Fruit fly (Drosophila melanogaster) whole organism, embryonic: Measurements from ENCODE around the gene CG6094.
A peak's percentile ranks its signal among the peaks of the same experiment; 100 is the strongest.

Source experiments
- BEAF-32 ChIP-seq: fragments of 200-800 bp; sonication (Bioruptor generic); optimal IDR thresholded peaks from 3 replicates; lab custom pipeline; 2017; ENCODE audit warnings: missing biosample characterization, missing genetic modification characterization, mild to moderate bottlenecking, moderate library complexity, missing genetic modification reagents
- BtbVII ChIP-seq: fragments of 200-800 bp; sonication (Bioruptor generic); optimal IDR thresholded peaks from 3 replicates; lab custom pipeline; 2017; ENCODE audit warnings: missing biosample characterization, mild to moderate bottlenecking, missing genetic modification characterization
- CG10147 ChIP-seq: fragments of 200-800 bp; sonication (Bioruptor generic); optimal IDR thresholded peaks from 2 replicates; lab custom pipeline; 2019; ENCODE audit warnings: missing biosample characterization, mild to moderate bottlenecking, missing genetic modification characterization, moderate library complexity
- CG10267 ChIP-seq: fragments of 200-800 bp; sonication (Bioruptor generic); optimal IDR thresholded peaks from 2 replicates; lab custom pipeline; 2018; ENCODE audit warnings: missing biosample characterization, mild to moderate bottlenecking, missing genetic modification characterization, moderate library complexity
- CG10979 ChIP-seq: fragments of 200-800 bp; sonication (Bioruptor generic); optimal IDR thresholded peaks from 2 replicates; lab custom pipeline; 2018; ENCODE audit warnings: missing biosample characterization, mild to moderate bottlenecking, missing genetic modification characterization, moderate library complexity
- CG11504 ChIP-seq: fragments of 200-800 bp; sonication (Bioruptor generic); optimal IDR thresholded peaks from 3 replicates; lab custom pipeline; 2019; ENCODE audit warnings: missing biosample characterization, mild to moderate bottlenecking, missing genetic modification characterization, moderate library complexity
- CG14014 ChIP-seq: fragments of 200-800 bp; sonication (Bioruptor generic); IDR thresholded peaks from 2 replicates; pipeline ENCODE4 v1.3.6; 2022; ENCODE audit warnings: missing biosample characterization, missing genetic modification characterization
- CG14965 ChIP-seq: fragments of 200-800 bp; sonication (Bioruptor generic); optimal IDR thresholded peaks from 2 replicates; lab custom pipeline; 2016; ENCODE audit warnings: missing biosample characterization, missing genetic modification characterization, borderline replicate concordance
- CG16815 ChIP-seq: fragments of 200-800 bp; sonication (Bioruptor generic); optimal IDR thresholded peaks from 3 replicates; lab custom pipeline; 2017; ENCODE audit warnings: missing biosample characterization, mild to moderate bottlenecking, missing genetic modification characterization
- CG17568 ChIP-seq: fragments of 200-800 bp; sonication (Bioruptor generic); optimal IDR thresholded peaks from 2 replicates; lab custom pipeline; 2018; ENCODE audit warnings: missing biosample characterization, mild to moderate bottlenecking, missing genetic modification characterization, moderate library complexity
- CG18764 ChIP-seq: fragments of 200-800 bp; sonication (Bioruptor generic); optimal IDR thresholded peaks from 3 replicates; lab custom pipeline; 2016; ENCODE audit warnings: missing biosample characterization, missing genetic modification characterization
- CG2202 ChIP-seq: fragments of 200-800 bp; sonication (Bioruptor generic); optimal IDR thresholded peaks from 2 replicates; lab custom pipeline; 2018; ENCODE audit warnings: missing biosample characterization, mild to moderate bottlenecking, missing genetic modification characterization
- CG30403 ChIP-seq: fragments of 200-800 bp; sonication (Bioruptor generic); optimal IDR thresholded peaks from 3 replicates; lab custom pipeline; 2016; ENCODE audit warnings: missing biosample characterization, missing genetic modification characterization
- CG3065 ChIP-seq: fragments of 200-800 bp; sonication (Bioruptor generic); optimal IDR thresholded peaks from 2 replicates; lab custom pipeline; 2016; ENCODE audit warnings: missing biosample characterization, missing genetic modification characterization
- CG3847 ChIP-seq: fragments of 200-800 bp; sonication (Bioruptor generic); IDR thresholded peaks from 2 replicates; pipeline ENCODE4 v1.3.6; 2022; ENCODE audit warnings: missing biosample characterization, missing genetic modification characterization
- CG4360 ChIP-seq: fragments of 200-800 bp; sonication (Bioruptor generic); IDR thresholded peaks from 2 replicates; pipeline ENCODE4 v1.3.6; 2022; ENCODE audit warnings: missing biosample characterization, missing genetic modification characterization
- CG4424 ChIP-seq: fragments of 200-800 bp; sonication (Bioruptor generic); optimal IDR thresholded peaks from 3 replicates; lab custom pipeline; 2016; ENCODE audit warnings: missing biosample characterization, missing genetic modification characterization
- CG6254 ChIP-seq: fragments of 200-800 bp; sonication (Bioruptor generic); optimal IDR thresholded peaks from 3 replicates; lab custom pipeline; 2017; ENCODE audit warnings: mild to moderate bottlenecking, missing biosample characterization, missing genetic modification reagents, missing genetic modification characterization
- CG6272 ChIP-seq: fragments of 200-800 bp; sonication (Bioruptor generic); IDR thresholded peaks from 2 replicates; pipeline ENCODE4 v1.3.6; 2022; ENCODE audit warnings: missing biosample characterization, missing genetic modification characterization
- CG6765 ChIP-seq: fragments of 200-800 bp; sonication (Bioruptor generic); optimal IDR thresholded peaks from 3 replicates; lab custom pipeline; 2017; ENCODE audit warnings: missing biosample characterization, mild to moderate bottlenecking, missing genetic modification characterization
- CG6813 ChIP-seq: fragments of 200-800 bp; sonication (Bioruptor generic); optimal IDR thresholded peaks from 2 replicates; lab custom pipeline; 2017; ENCODE audit warnings: missing biosample characterization, missing genetic modification characterization, mild to moderate bottlenecking, moderate library complexity, missing genetic modification reagents
- CG8281 ChIP-seq: fragments of 200-800 bp; sonication (Bioruptor generic); optimal IDR thresholded peaks from 2 replicates; lab custom pipeline; 2018; ENCODE audit warnings: missing biosample characterization, mild to moderate bottlenecking, missing genetic modification characterization, moderate library complexity
- CG8388 ChIP-seq: fragments of 200-800 bp; sonication (Bioruptor generic); optimal IDR thresholded peaks from 2 replicates; lab custom pipeline; 2019; ENCODE audit warnings: missing biosample characterization, mild to moderate bottlenecking, missing genetic modification characterization, moderate library complexity
- Dref ChIP-seq: fragments of 200-800 bp; sonication (Bioruptor generic); IDR thresholded peaks from 2 replicates; pipeline ENCODE4 v1.3.6; 2022; ENCODE audit warnings: missing biosample characterization, missing genetic modification characterization
- Ets97D ChIP-seq: fragments of 200-800 bp; sonication (Bioruptor generic); optimal IDR thresholded peaks from 3 replicates; lab custom pipeline; 2016; ENCODE audit warnings: missing biosample characterization, missing genetic modification characterization
- Fer2 ChIP-seq: fragments of 200-800 bp; sonication (Bioruptor generic); optimal IDR thresholded peaks from 2 replicates; lab custom pipeline; 2018; ENCODE audit warnings: missing biosample characterization, mild to moderate bottlenecking, missing genetic modification characterization, moderate library complexity
- Fer3 ChIP-seq: fragments of 200-800 bp; sonication (Bioruptor generic); optimal IDR thresholded peaks from 2 replicates; lab custom pipeline; 2018; ENCODE audit warnings: missing biosample characterization, mild to moderate bottlenecking, missing genetic modification characterization, moderate library complexity
- Gsc ChIP-seq: fragments of 200-800 bp; sonication (Bioruptor generic); IDR thresholded peaks from 2 replicates; pipeline ENCODE4 v1.3.6; 2022; ENCODE audit warnings: missing biosample characterization, missing genetic modification characterization
- HLH3B ChIP-seq: fragments of 200-800 bp; sonication (Bioruptor generic); IDR thresholded peaks from 2 replicates; pipeline ENCODE4 v1.3.6; 2022; ENCODE audit warnings: missing biosample characterization, missing genetic modification characterization
- HLH54F ChIP-seq: fragments of 200-800 bp; sonication (Bioruptor generic); optimal IDR thresholded peaks from 3 replicates; lab custom pipeline; 2016; ENCODE audit warnings: missing biosample characterization, missing genetic modification characterization
- Hey ChIP-seq: fragments of 200-800 bp; sonication (Bioruptor generic); optimal IDR thresholded peaks from 3 replicates; lab custom pipeline; 2018; ENCODE audit warnings: missing biosample characterization, mild to moderate bottlenecking, missing genetic modification characterization
- Hsf ChIP-seq: fragments of 200-800 bp; sonication (Bioruptor generic); optimal IDR thresholded peaks from 3 replicates; lab custom pipeline; 2016; ENCODE audit warnings: missing biosample characterization, missing genetic modification characterization
- MBD-R2 ChIP-seq: fragments of 200-800 bp; sonication (Bioruptor generic); IDR thresholded peaks from 2 replicates; pipeline ENCODE4 v1.3.6; 2022; ENCODE audit warnings: missing biosample characterization, missing genetic modification characterization
- Myb ChIP-seq: fragments of 200-800 bp; sonication (Bioruptor generic); optimal IDR thresholded peaks from 2 replicates; lab custom pipeline; 2016; ENCODE audit warnings: missing biosample characterization, missing genetic modification characterization
- Neu2 ChIP-seq: fragments of 200-800 bp; sonication (Bioruptor generic); optimal IDR thresholded peaks from 3 replicates; lab custom pipeline; 2016; ENCODE audit warnings: missing biosample characterization, missing genetic modification characterization, borderline replicate concordance
- Ravus ChIP-seq: fragments of 200-800 bp; sonication (Bioruptor generic); IDR thresholded peaks from 2 replicates; pipeline ENCODE4 v1.3.6; 2022; ENCODE audit warnings: missing biosample characterization, missing genetic modification characterization
- Trl ChIP-seq, 3 experiments: fragments of >200 bp in 2 of 3; fragments of 200-800 bp in 1 of 3; sonication (Bioruptor generic) in 1 of 3; optimal IDR thresholded peaks; 2 replicates in 1 of 3; 3 replicates in 2 of 3; lab custom pipeline; 2016 to 2017; ENCODE audit warnings: missing biosample characterization in 1 of 3, missing genetic modification characterization in 1 of 3
- eve ChIP-seq, 2 experiments: fragments of >200 bp; optimal IDR thresholded peaks; 2 replicates each; lab custom pipeline; 2017; ENCODE audit warnings: missing biosample characterization in 2 of 2, missing genetic modification characterization in 2 of 2
- ftz-f1 ChIP-seq: fragments of 200-800 bp; sonication (Bioruptor generic); optimal IDR thresholded peaks from 2 replicates; lab custom pipeline; 2016; ENCODE audit warnings: missing biosample characterization, missing genetic modification characterization
- gsb-n ChIP-seq: fragments of 200-800 bp; sonication (Bioruptor generic); optimal IDR thresholded peaks from 3 replicates; lab custom pipeline; 2018; ENCODE audit warnings: missing biosample characterization, mild to moderate bottlenecking, missing genetic modification characterization
- her ChIP-seq: fragments of 200-800 bp; sonication (Bioruptor generic); optimal IDR thresholded peaks from 2 replicates; lab custom pipeline; 2016; ENCODE audit warnings: missing biosample characterization, missing genetic modification characterization
- ind ChIP-seq: fragments of 200-800 bp; sonication (Bioruptor generic); optimal IDR thresholded peaks from 3 replicates; lab custom pipeline; 2016; ENCODE audit warnings: missing biosample characterization, missing genetic modification characterization
- nerfin-2 ChIP-seq: fragments of 200-800 bp; sonication (Bioruptor generic); IDR thresholded peaks from 2 replicates; pipeline ENCODE4 v1.3.6; 2022; ENCODE audit warnings: missing biosample characterization, missing genetic modification characterization; ENCODE audit not compliant: partially characterized antibody
- nmo ChIP-seq: fragments of 200-800 bp; sonication (Bioruptor generic); optimal IDR thresholded peaks from 2 replicates; lab custom pipeline; 2018; ENCODE audit warnings: missing biosample characterization, mild to moderate bottlenecking, missing genetic modification characterization, moderate library complexity
- peb ChIP-seq: fragments of 200-800 bp; sonication (Bioruptor generic); IDR thresholded peaks from 2 replicates; pipeline ENCODE4 v1.3.6; 2022; ENCODE audit warnings: missing biosample characterization, missing genetic modification characterization
- ranshi ChIP-seq: fragments of 200-800 bp; sonication (Bioruptor generic); IDR thresholded peaks from 2 replicates; pipeline ENCODE4 v1.3.6; 2022; ENCODE audit warnings: missing biosample characterization, missing genetic modification characterization
- run ChIP-seq: fragments of 200-800 bp; sonication (Bioruptor generic); optimal IDR thresholded peaks from 3 replicates; lab custom pipeline; 2018; ENCODE audit warnings: missing biosample characterization, mild to moderate bottlenecking, missing genetic modification characterization
- sisA ChIP-seq: fragments of 200-800 bp; sonication (Bioruptor generic); IDR thresholded peaks from 2 replicates; pipeline ENCODE4 v1.3.6; 2022; ENCODE audit warnings: missing biosample characterization, missing genetic modification characterization
- toy ChIP-seq: fragments of 200-800 bp; sonication (Bioruptor generic); IDR thresholded peaks from 2 replicates; pipeline ENCODE4 v1.3.6; 2022; ENCODE audit warnings: missing biosample characterization, missing genetic modification characterization
- vvl ChIP-seq: fragments of 200-800 bp; sonication (Bioruptor generic); IDR thresholded peaks from 2 replicates; pipeline ENCODE4 v1.3.6; 2022; ENCODE audit warnings: missing biosample characterization, missing genetic modification characterization
- wor ChIP-seq: fragments of 200-800 bp; sonication (Bioruptor generic); IDR thresholded peaks from 2 replicates; pipeline ENCODE4 v1.3.6; 2022; ENCODE audit warnings: missing biosample characterization, missing genetic modification characterization

Gene CG6094

DNA sequence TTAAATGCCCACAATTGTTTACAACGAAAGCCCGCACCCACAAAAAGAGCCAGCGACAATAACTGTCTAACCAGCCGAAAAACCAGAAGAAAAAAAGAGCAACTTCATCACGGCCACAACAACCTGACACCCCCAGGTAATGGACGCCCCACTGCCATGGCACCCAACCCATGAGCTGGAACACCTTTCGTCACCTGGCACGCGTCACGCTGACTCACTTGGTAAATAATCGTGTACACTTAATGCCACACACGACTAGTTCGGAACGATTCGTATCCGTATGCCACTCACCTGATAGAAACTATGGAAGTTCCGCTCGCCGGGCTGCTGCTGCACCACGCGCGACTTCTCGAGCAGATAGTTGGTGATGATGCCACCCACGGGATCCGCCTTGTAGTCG, 10.5 kb upstream of the CG6094 start (continued):
- TF ChIP-seq toy, result no peak
- TF ChIP-seq CG10147 (GFP tag; lab: Kevin White, UChicago), result no peak
- 0 out of 2 replicates have a peak, but pooled peaks have one; percentile 14 for TF ChIP-seq MBD-R2 (GFP tag; lab: Robert Waterston, UW)
- TF ChIP-seq CG8281 (tag; lab: Kevin White, UChicago), result no peak
- TF ChIP-seq wor (GFP tag; lab: Robert Waterston, UW), result no peak
- no peak for TF ChIP-seq CG8388 (GFP tag; lab: Kevin White, UChicago)
- no peak for TF ChIP-seq ranshi (GFP tag; lab: Robert Waterston, UW)
- TF ChIP-seq BEAF-32 (GFP tag; lab: Kevin White, UChicago), result no peak
- no peak for TF ChIP-seq BtbVII (GFP tag; lab: Kevin White, UChicago)
- peak; percentile 32; the same call in 1 of the 2 replicates for TF ChIP-seq vvl (GFP tag; lab: Robert Waterston, UW)
- TF ChIP-seq nmo (GFP tag; lab: Kevin White, UChicago), result no peak
- no peak for TF ChIP-seq run (tag; lab: Kevin White, UChicago)
- TF ChIP-seq CG17568 (GFP tag; lab: Kevin White, UChicago), result no peak
- no peak for TF ChIP-seq Trl (optimal IDR thresholded peaks at IDR 0.05; lab: Kevin White, UChicago)
- TF ChIP-seq Trl (GFP tag; optimal IDR thresholded peaks at IDR 0.05; lab: Kevin White, UChicago), result no peak
- TF ChIP-seq ind (GFP tag; lab: Kevin White, UChicago), result no peak
- TF ChIP-seq CG16815 (GFP tag; lab: Kevin White, UChicago), result no peak
- no peak for TF ChIP-seq CG6254 (GFP tag; lab: Kevin White, UChicago)
- TF ChIP-seq Dref (GFP tag; lab: Robert Waterston, UW), result no peak
- 0 out of 2 replicates have a peak, but pooled peaks have one; percentile 11 for TF ChIP-seq peb
- TF ChIP-seq HLH54F (GFP tag; lab: Kevin White, UChicago), result no peak
- TF ChIP-seq nerfin-2, result no peak
- no peak for TF ChIP-seq CG6272
- no peak for TF ChIP-seq CG10267
- TF ChIP-seq CG3065 (GFP tag; lab: Kevin White, UChicago), result no peak
- no peak for TF ChIP-seq Hsf (GFP tag; lab: Kevin White, UChicago)
- TF ChIP-seq HLH3B, result no peak
- TF ChIP-seq CG18764 (GFP tag; lab: Kevin White, UChicago), result no peak
- no peak for TF ChIP-seq CG2202
- TF ChIP-seq Hey (tag; lab: Kevin White, UChicago), result peak; percentile 98
- TF ChIP-seq CG3847 (GFP tag; lab: Robert Waterston, UW), result no peak
- TF ChIP-seq Neu2 (GFP tag; lab: Kevin White, UChicago), result no peak
- TF ChIP-seq CG11504, result no peak
- no peak for TF ChIP-seq CG14014 (GFP tag; lab: Robert Waterston, UW)
- TF ChIP-seq gsb-n (tag; lab: Kevin White, UChicago), result no peak
- no peak for TF ChIP-seq Myb (GFP tag; lab: Kevin White, UChicago)
- TF ChIP-seq CG10979 (tag; lab: Kevin White, UChicago), result no peak
- TF ChIP-seq sisA, result no peak
- TF ChIP-seq eve (GFP tag; optimal IDR thresholded peaks at IDR 0.05; lab: Kevin White, UChicago), result no peak
- no peak for TF ChIP-seq Gsc (GFP tag; lab: Robert Waterston, UW)
- no peak for TF ChIP-seq CG30403 (GFP tag; lab: Kevin White, UChicago)
- TF ChIP-seq CG4424 (GFP tag; lab: Kevin White, UChicago), result no peak
- no peak for TF ChIP-seq Fer2 (tag; lab: Kevin White, UChicago)
- no peak for TF ChIP-seq ftz-f1 (GFP tag; lab: Kevin White, UChicago)
- no peak for TF ChIP-seq CG14965 (GFP tag; lab: Kevin White, UChicago)
- TF ChIP-seq CG6765 (GFP tag; lab: Kevin White, UChicago), result no peak
- no peak for TF ChIP-seq Fer3 (tag; lab: Kevin White, UChicago)
- TF ChIP-seq Ravus, result no peak
- no peak for TF ChIP-seq Ets97D
- TF ChIP-seq CG4360 (GFP tag; lab: Robert Waterston, UW), result no peak
- no peak for TF ChIP-seq her (GFP tag; lab: Kevin White, UChicago)
- no peak for TF ChIP-seq CG6813 (GFP tag; lab: Kevin White, UChicago)
